Worm (Caenorhabditis elegans) whole organism, L3 larva: ENCODE measurements around the gene cytb-5.1.

ENCODE experiments used
- R02D3.7 ChIP-seq: fragments of 150-350 bp; optimal IDR thresholded peaks from 2 replicates; lab custom pipeline; 2014; ENCODE audit warnings: missing biosample characterization, missing genetic modification characterization
- ZK546.5 ChIP-seq: sonication (generic microtip); optimal IDR thresholded peaks from 2 replicates; lab custom pipeline; 2017; ENCODE audit warnings: missing biosample characterization, missing genetic modification characterization
- aly-2 ChIP-seq: fragments of 150-350 bp; optimal IDR thresholded peaks from 2 replicates; lab custom pipeline; 2014; ENCODE audit warnings: missing biosample characterization, missing genetic modification characterization
- ama-1 ChIP-seq: fragments of 150-350 bp; optimal IDR thresholded peaks from 2 replicates; lab custom pipeline; 2018
- ceh-16 ChIP-seq: sonication (generic microtip); optimal IDR thresholded peaks from 2 replicates; lab custom pipeline; 2017; ENCODE audit warnings: missing biosample characterization, missing genetic modification characterization
- ceh-28 ChIP-seq: fragments of 150-350 bp; optimal IDR thresholded peaks from 2 replicates; lab custom pipeline; 2014; ENCODE audit warnings: missing biosample characterization, missing genetic modification reagents, missing genetic modification characterization
- ceh-82 ChIP-seq: fragments of 150-350 bp; optimal IDR thresholded peaks from 2 replicates; lab custom pipeline; 2014; ENCODE audit warnings: missing biosample characterization, missing genetic modification characterization
- ceh-9 ChIP-seq: sonication (generic microtip); optimal IDR thresholded peaks from 2 replicates; lab custom pipeline; 2018; ENCODE audit warnings: missing biosample characterization, missing genetic modification characterization
- daf-12 ChIP-seq: fragments of 150-350 bp; optimal IDR thresholded peaks from 2 replicates; lab custom pipeline; 2014; ENCODE audit warnings: missing biosample characterization, missing genetic modification reagents, missing genetic modification characterization
- egl-27 ChIP-seq: sonication (generic microtip); optimal IDR thresholded peaks from 4 replicates; lab custom pipeline; 2017; ENCODE audit warnings: missing biosample characterization, missing genetic modification reagents, missing genetic modification characterization
- egl-5 ChIP-seq: fragments of 150-350 bp; optimal IDR thresholded peaks from 2 replicates; lab custom pipeline; 2017; ENCODE audit warnings: missing biosample characterization, missing genetic modification reagents, missing genetic modification characterization, inconsistent platforms
- elt-1 ChIP-seq: fragments of 150-350 bp; optimal IDR thresholded peaks from 2 replicates; lab custom pipeline; 2014; ENCODE audit warnings: missing biosample characterization, missing genetic modification characterization
- elt-2 ChIP-seq: sonication (generic microtip); optimal IDR thresholded peaks from 2 replicates; lab custom pipeline; 2016; ENCODE audit warnings: missing genetic modification reagents, mild to moderate bottlenecking, missing genetic modification characterization, missing compliant biosample characterization
- elt-3 ChIP-seq, 3 experiments: fragments of 150-350 bp in 1 of 3; sonication (generic microtip) in 2 of 3; optimal IDR thresholded peaks; 2 replicates in 2 of 3; 4 replicates in 1 of 3; lab custom pipeline; 2014 to 2017; ENCODE audit warnings: missing biosample characterization in 3 of 3, missing genetic modification characterization in 3 of 3
- eor-1 ChIP-seq, 2 experiments: fragments of 150-350 bp; optimal IDR thresholded peaks; 2 replicates each; lab custom pipeline; 2014 to 2018; ENCODE audit warnings: missing biosample characterization in 2 of 2, missing genetic modification characterization in 2 of 2
- fkh-10 ChIP-seq: sonication (generic microtip); optimal IDR thresholded peaks from 2 replicates; lab custom pipeline; 2017; ENCODE audit warnings: missing biosample characterization, missing genetic modification reagents, missing genetic modification characterization
- fkh-2 ChIP-seq: fragments of 150-350 bp; optimal IDR thresholded peaks from 2 replicates; lab custom pipeline; 2014; ENCODE audit warnings: missing biosample characterization, missing genetic modification reagents, missing genetic modification characterization
- hmg-11 ChIP-seq: sonication (generic microtip); optimal IDR thresholded peaks from 2 replicates; lab custom pipeline; 2016; ENCODE audit warnings: missing genetic modification characterization, missing compliant biosample characterization
- jun-1 ChIP-seq: fragments of 150-350 bp; optimal IDR thresholded peaks from 2 replicates; lab custom pipeline; 2014; ENCODE audit warnings: missing biosample characterization, missing genetic modification reagents, missing genetic modification characterization
- lin-15B ChIP-seq: fragments of 150-350 bp; optimal IDR thresholded peaks from 2 replicates; lab custom pipeline; 2014; ENCODE audit warnings: missing biosample characterization, missing genetic modification characterization
- lin-39 ChIP-seq: fragments of 150-350 bp; optimal IDR thresholded peaks from 2 replicates; lab custom pipeline; 2018; ENCODE audit warnings: missing biosample characterization, missing genetic modification reagents, missing genetic modification characterization
- lsy-12 ChIP-seq: sonication (generic microtip); optimal IDR thresholded peaks from 2 replicates; lab custom pipeline; 2016; ENCODE audit warnings: mild to moderate bottlenecking, missing genetic modification characterization, missing compliant biosample characterization
- mml-1 ChIP-seq: fragments of 150-350 bp; sonication (generic microtip); optimal IDR thresholded peaks from 3 replicates; lab custom pipeline; 2014; ENCODE audit warnings: missing biosample characterization, missing genetic modification characterization
- nfya-1 ChIP-seq: sonication (generic microtip); optimal IDR thresholded peaks from 2 replicates; lab custom pipeline; 2017; ENCODE audit warnings: missing genetic modification characterization, mild to moderate bottlenecking, missing compliant biosample characterization, antibody characterized with exemption, moderate library complexity; ENCODE audit not compliant: insufficient read depth
- nhr-11 ChIP-seq: fragments of 150-350 bp; optimal IDR thresholded peaks from 2 replicates; lab custom pipeline; 2014; ENCODE audit warnings: missing biosample characterization, missing genetic modification characterization
- nhr-12 ChIP-seq: fragments of 150-350 bp; optimal IDR thresholded peaks from 2 replicates; lab custom pipeline; 2014; ENCODE audit warnings: missing biosample characterization, missing genetic modification characterization
- nhr-23 ChIP-seq: fragments of 150-350 bp; optimal IDR thresholded peaks from 2 replicates; lab custom pipeline; 2014; ENCODE audit warnings: missing biosample characterization, missing genetic modification reagents, missing genetic modification characterization
- nhr-237 ChIP-seq: fragments of 150-350 bp; optimal IDR thresholded peaks from 2 replicates; lab custom pipeline; 2014; ENCODE audit warnings: missing biosample characterization, missing genetic modification characterization
- nhr-25 ChIP-seq: sonication (generic microtip); optimal IDR thresholded peaks from 2 replicates; lab custom pipeline; 2017; ENCODE audit warnings: missing biosample characterization, missing genetic modification characterization
- nhr-28 ChIP-seq: fragments of 150-350 bp; optimal IDR thresholded peaks from 2 replicates; lab custom pipeline; 2014; ENCODE audit warnings: missing biosample characterization, missing genetic modification characterization
- nhr-43 ChIP-seq: sonication (generic microtip); optimal IDR thresholded peaks from 2 replicates; lab custom pipeline; 2016; ENCODE audit warnings: mild to moderate bottlenecking, missing genetic modification characterization, missing compliant biosample characterization; ENCODE audit not compliant: poor library complexity, severe bottlenecking
- nhr-67 ChIP-seq: fragments of 150-350 bp; optimal IDR thresholded peaks from 2 replicates; lab custom pipeline; 2014; ENCODE audit warnings: missing biosample characterization, missing genetic modification characterization
- nhr-76 ChIP-seq: fragments of 150-350 bp; sonication (generic microtip); optimal IDR thresholded peaks from 5 replicates; lab custom pipeline; 2014; ENCODE audit warnings: missing biosample characterization, missing genetic modification characterization
- nhr-77 ChIP-seq: fragments of 150-350 bp; optimal IDR thresholded peaks from 2 replicates; lab custom pipeline; 2014; ENCODE audit warnings: missing biosample characterization, missing genetic modification characterization
- pha-4 ChIP-seq: fragments of 150-350 bp; optimal IDR thresholded peaks from 2 replicates; lab custom pipeline; 2014; ENCODE audit warnings: missing biosample characterization, missing genetic modification reagents, missing genetic modification characterization
- pqm-1 ChIP-seq: fragments of 150-350 bp; optimal IDR thresholded peaks from 2 replicates; lab custom pipeline; 2017; ENCODE audit warnings: missing biosample characterization, missing genetic modification characterization, inconsistent platforms
- sea-2 ChIP-seq: fragments of 150-350 bp; sonication (generic microtip); optimal IDR thresholded peaks from 4 replicates; lab custom pipeline; 2014; ENCODE audit warnings: missing biosample characterization, missing genetic modification reagents, missing genetic modification characterization
- skn-1 ChIP-seq: fragments of 150-350 bp; optimal IDR thresholded peaks from 2 replicates; lab custom pipeline; 2014; ENCODE audit warnings: missing biosample characterization, missing genetic modification characterization
- snpc-4 ChIP-seq: fragments of 150-350 bp; optimal IDR thresholded peaks from 2 replicates; lab custom pipeline; 2014; ENCODE audit warnings: missing biosample characterization, missing genetic modification characterization
- tbx-2 ChIP-seq: sonication (generic microtip); optimal IDR thresholded peaks from 2 replicates; lab custom pipeline; 2016; ENCODE audit warnings: mild to moderate bottlenecking, missing genetic modification characterization, missing compliant biosample characterization
- unc-62 ChIP-seq: fragments of 150-350 bp; sonication (generic microtip); optimal IDR thresholded peaks from 4 replicates; lab custom pipeline; 2014; ENCODE audit warnings: missing biosample characterization, missing genetic modification reagents, missing genetic modification characterization
- ztf-11 ChIP-seq: fragments of 150-350 bp; optimal IDR thresholded peaks from 2 replicates; lab custom pipeline; 2014; ENCODE audit warnings: missing biosample characterization, missing genetic modification characterization
- ztf-4 ChIP-seq: fragments of 150-350 bp; optimal IDR thresholded peaks from 2 replicates; lab custom pipeline; 2014; ENCODE audit warnings: missing biosample characterization, missing genetic modification characterization

Gene cytb-5.1

DNA sequence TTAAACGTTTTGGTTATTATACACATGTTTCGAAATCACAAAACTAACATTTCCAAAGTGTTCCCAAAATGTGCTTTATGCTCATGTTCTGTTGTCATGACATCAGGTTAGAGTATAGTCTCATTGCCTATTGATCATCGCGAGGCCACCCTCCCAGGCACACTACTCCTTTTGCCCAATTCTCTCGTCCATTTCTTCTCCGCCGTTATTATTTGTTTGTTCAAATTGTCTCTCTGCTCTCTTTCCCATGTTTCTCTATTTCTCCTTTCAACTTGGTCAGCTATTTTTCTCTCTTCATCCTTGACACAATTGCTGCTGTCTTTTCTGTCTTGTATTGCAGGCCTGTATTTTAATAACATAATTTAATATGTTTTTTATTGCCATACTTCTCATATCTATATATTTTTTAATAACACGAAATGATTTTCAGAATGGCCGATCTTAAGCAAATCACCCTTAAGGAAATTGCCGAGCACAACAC is at the start of gene cytb-5.1:
TSS of gene cytb-5.1 (plus strand) at position 431 of the 481 bp plus-strand sequence.
- no peak for TF ChIP-seq nhr-11 (tag; lab: Kevin White, UChicago)
- no peak for TF ChIP-seq eor-1 (tag; optimal IDR thresholded peaks at IDR 0.05; lab: Kevin White, UChicago)
- TF ChIP-seq nhr-77 (tag; lab: Kevin White, UChicago) = no peak
- TF ChIP-seq nhr-237 (tag; lab: Kevin White, UChicago) = no peak
- no peak for TF ChIP-seq fkh-10 (GFP tag; lab: Kevin White, UChicago)
- no peak for TF ChIP-seq ceh-9 (tag; lab: Kevin White, UChicago)
- peak; percentile 24 for TF ChIP-seq jun-1 (tag; lab: Kevin White, UChicago)
- no peak for TF ChIP-seq egl-27 (tag; lab: Kevin White, UChicago)
- no peak for TF ChIP-seq R02D3.7
- TF ChIP-seq lin-15B (tag; lab: Kevin White, UChicago) = no peak
- TF ChIP-seq nhr-23 (tag; lab: Kevin White, UChicago) = peak; percentile 58
- no peak for TF ChIP-seq lsy-12 (tag; lab: Kevin White, UChicago)
- TF ChIP-seq nhr-67 (tag; lab: Kevin White, UChicago) = no peak
- TF ChIP-seq ZK546.5 = no peak
- TF ChIP-seq tbx-2 = no peak
- no peak for TF ChIP-seq ztf-11
- peak; percentile 78 for TF ChIP-seq elt-2 (tag; lab: Kevin White, UChicago)
- peak; percentile 87 for TF ChIP-seq pha-4 (tag; lab: Kevin White, UChicago)
- TF ChIP-seq nhr-76 = no peak
- no peak for TF ChIP-seq ztf-4 (tag; lab: Kevin White, UChicago)
- no peak for TF ChIP-seq skn-1 (tag; lab: Kevin White, UChicago)
- no peak for TF ChIP-seq nhr-12 (tag; lab: Kevin White, UChicago)
- no peak for TF ChIP-seq ceh-16 (tag; lab: Kevin White, UChicago)
- TF ChIP-seq elt-3 (tag; optimal IDR thresholded peaks at IDR 0.05; lab: Kevin White, UChicago) = no peak
- TF ChIP-seq snpc-4 (tag; lab: Kevin White, UChicago) = no peak
- TF ChIP-seq ceh-82 (tag; lab: Kevin White, UChicago) = no peak
- no peak for TF ChIP-seq ama-1 (lab: Kevin White, UChicago)
- TF ChIP-seq lin-39 (tag; lab: Kevin White, UChicago) = no peak
- TF ChIP-seq sea-2 (GFP tag; lab: Kevin White, UChicago) = no peak
- TF ChIP-seq mml-1 (tag; lab: Kevin White, UChicago) = no peak
- TF ChIP-seq nhr-28 (tag; lab: Kevin White, UChicago) = no peak
- TF ChIP-seq nhr-25 (tag; lab: Kevin White, UChicago) = no peak
- no peak for TF ChIP-seq daf-12 (tag; lab: Kevin White, UChicago)
- TF ChIP-seq aly-2 (tag; lab: Kevin White, UChicago) = no peak
- no peak for TF ChIP-seq unc-62 (GFP tag; lab: Kevin White, UChicago)
- TF ChIP-seq nfya-1 (tag; lab: Kevin White, UChicago) = peak; percentile 41
- no peak for TF ChIP-seq hmg-11 (tag; lab: Kevin White, UChicago)
- no peak for TF ChIP-seq elt-1 (tag; lab: Kevin White, UChicago)
- TF ChIP-seq egl-5 = no peak
- peak; percentile 71 for TF ChIP-seq pqm-1
- no peak for TF ChIP-seq ceh-28
- no peak for TF ChIP-seq nhr-43

ce11 chrX:13952347-13952746 is 49.4 kb upstream of the cytb-5.1 start:
- TF ChIP-seq pqm-1 (no peak), elt-1 (tag; lab: Kevin White, UChicago) (no peak), fkh-2 (no peak), ama-1 (lab: Kevin White, UChicago) (no peak), ceh-16 (tag; lab: Kevin White, UChicago) (no peak), unc-62 (GFP tag; lab: Kevin White, UChicago) (no peak), eor-1 (tag; optimal IDR thresholded peaks at IDR 0.05; lab: Kevin White, UChicago) (no peak), skn-1 (tag; lab: Kevin White, UChicago) (no peak), aly-2 (tag; lab: Kevin White, UChicago) (no peak), nhr-67 (tag; lab: Kevin White, UChicago) (no peak), nhr-25 (tag; lab: Kevin White, UChicago) (no peak), snpc-4 (tag; lab: Kevin White, UChicago) (no peak), jun-1 (tag; lab: Kevin White, UChicago) (no peak), nhr-43 (no peak), lsy-12 (tag; lab: Kevin White, UChicago) (no peak)
- TF ChIP-seq, all 47 proteins: peak for 0
